Worm (Caenorhabditis elegans) whole organism, L4 larva: ENCODE data around the gene K04G7.1.

Experiments
- R02D3.7 ChIP-seq: fragments of 150-350 bp; sonication (generic microtip); optimal IDR thresholded peaks from 3 replicates; lab custom pipeline; 2014; ENCODE audit warnings: missing biosample characterization, missing genetic modification characterization
- daf-12 ChIP-seq: fragments of 150-350 bp; optimal IDR thresholded peaks from 2 replicates; lab custom pipeline; 2014; ENCODE audit warnings: missing biosample characterization, missing genetic modification reagents, missing genetic modification characterization
- nhr-10 ChIP-seq: fragments of 150-350 bp; optimal IDR thresholded peaks from 2 replicates; lab custom pipeline; 2014; ENCODE audit warnings: missing biosample characterization, missing genetic modification characterization

ce11 chrIII:7209721-7210120 lies 47.2 kb downstream of the K04G7.1 start, which contains the start of gene R151.2:
- TF ChIP-seq R02D3.7, result no peak
- TF ChIP-seq daf-12 (tag; lab: Kevin White, UChicago), result no peak
- TF ChIP-seq nhr-10, result no peak
